Worm (Caenorhabditis elegans): Measurements from ENCODE around the gene mps-1.
A peak's percentile ranks its signal among the peaks of the same experiment; 100 is the strongest.

Gene mps-1

ce11 chrII:6250782-6251461, 43.2 kb downstream of the mps-1 start, which contains the start of gene phb-2 (continued):
- TF ChIP-seq Y53F4B.3 (GFP tag; IDR thresholded peaks at IDR 0.05) (no peak), hmg-20 (GFP tag; IDR thresholded peaks at IDR 0.05) (no peak)

DNA sequence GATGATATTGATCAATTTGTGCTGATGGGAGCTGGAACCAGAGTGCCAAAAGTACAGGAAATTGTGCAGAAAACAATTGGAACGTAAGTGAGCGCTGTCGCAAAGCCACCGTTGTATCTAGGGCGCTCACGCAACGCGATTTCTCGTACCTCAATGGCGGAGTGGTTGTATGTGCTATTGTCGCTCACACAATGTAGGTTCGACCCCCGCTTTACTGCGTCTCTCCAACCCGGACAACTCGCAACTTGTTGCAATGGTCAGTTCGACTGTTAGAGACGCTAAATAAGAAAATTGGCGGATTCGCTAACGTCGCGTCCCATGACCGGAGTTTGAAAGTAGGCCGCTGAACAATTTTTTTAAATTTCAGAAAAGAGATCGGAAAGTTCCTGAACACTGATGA, 45.7 kb downstream of the mps-1 start:
- TF ChIP-seq F55B11.4 (tag; optimal IDR thresholded peaks at IDR 0.05; ENCODE audit: borderline replicate concordance, insufficient read depth) (no peak), B0019.2 (GFP tag; conservative IDR thresholded peaks at IDR 0.05) (peak; percentile 36; the same call in 1 of the 2 replicates), lin-40 (tag; optimal IDR thresholded peaks at IDR 0.05) (no peak), egl-18 (GFP tag; IDR thresholded peaks at IDR 0.05) (no peak), attf-3 (GFP tag; conservative IDR thresholded peaks at IDR 0.05) (no peak), hsf-1 (GFP tag; IDR thresholded peaks at IDR 0.05) (no peak), F37B4.10 (GFP tag; IDR thresholded peaks at IDR 0.05) (no peak), ceh-27 (GFP tag; optimal IDR thresholded peaks at IDR 0.05) (peak; percentile 35), aptf-3 (GFP tag; IDR thresholded peaks at IDR 0.05) (no peak), nfya-1 (tag; optimal IDR thresholded peaks at IDR 0.05; ENCODE audit: borderline replicate concordance, insufficient read depth) (no peak), xnd-1 (tag; optimal IDR thresholded peaks at IDR 0.05) (no peak), egrh-3 (GFP tag; IDR thresholded peaks at IDR 0.05) (peak; percentile 17; the same call in 1 of the 2 replicates), ekl-4 (GFP tag; IDR thresholded peaks at IDR 0.05) (peak; percentile 87), ZK185.1 (tag; optimal IDR thresholded peaks at IDR 0.05; ENCODE audit: poor library complexity, severe bottlenecking) (peak; percentile 76), madf-10 (tag; optimal IDR thresholded peaks at IDR 0.05) (peak; percentile 37), lsy-27 (tag; optimal IDR thresholded peaks at IDR 0.05; ENCODE audit: borderline replicate concordance, insufficient read depth) (no peak), madf-8 (GFP tag; conservative IDR thresholded peaks at IDR 0.05) (0 out of 2 replicates have a peak, but pooled peaks have one; percentile 3), D2030.7 (GFP tag; IDR thresholded peaks at IDR 0.05) (peak; percentile 41; the same call in 1 of the 2 replicates), lin-35 (GFP tag; optimal IDR thresholded peaks at IDR 0.05) (peak in 1 of 3 experiments; percentile 30), mel-28 (tag; optimal IDR thresholded peaks at IDR 0.05; ENCODE audit: borderline replicate concordance) (no peak), Y67H2A.10 (GFP tag; conservative IDR thresholded peaks at IDR 0.05) (no peak), snpc-1.1 (tag; optimal IDR thresholded peaks at IDR 0.05; ENCODE audit: insufficient read depth) (no peak), tbp1 (GFP tag; optimal IDR thresholded peaks at IDR 0.05) (peak; percentile 92), madf-6 (GFP tag; IDR thresholded peaks at IDR 0.05) (peak; percentile 55), madf-3 (GFP tag; IDR thresholded peaks at IDR 0.05) (no peak), somi-1 (GFP tag; optimal IDR thresholded peaks at IDR 0.05) (no peak), rec-8 (tag; optimal IDR thresholded peaks at IDR 0.05) (peak; percentile 47 to 49), gei-17 (GFP tag; optimal IDR thresholded peaks at IDR 0.05) (no peak), nhr-80 (tag; optimal IDR thresholded peaks at IDR 0.05) (peak; percentile 35), B0261.1 (tag; optimal IDR thresholded peaks at IDR 0.05) (peak; percentile 80), F22D6.2 (tag; optimal IDR thresholded peaks at IDR 0.05) (no peak), lin-54 (GFP tag; optimal IDR thresholded peaks at IDR 0.05) (peak; percentile 62), ztf-22 (GFP tag; optimal IDR thresholded peaks at IDR 0.05) (no peak), lsl-1 (GFP tag; optimal IDR thresholded peaks at IDR 0.05) (peak; percentile 43), F57A8.1 (GFP tag; optimal IDR thresholded peaks at IDR 0.05) (no peak), Y95B8A.8 (GFP tag; IDR thresholded peaks at IDR 0.05) (no peak), snpc-3.4 (tag; optimal IDR thresholded peaks at IDR 0.05) (peak; percentile 56), F10E7.11 (tag; optimal IDR thresholded peaks at IDR 0.05) (no peak), mes-4 (tag; optimal IDR thresholded peaks at IDR 0.05) (peak; percentile 69), nfya-2 (GFP tag; IDR thresholded peaks at IDR 0.05) (no peak), hlh-12 (tag; optimal IDR thresholded peaks at IDR 0.05) (no peak), F23B12.7 (tag; optimal IDR thresholded peaks at IDR 0.05; ENCODE audit: insufficient read depth) (peak; percentile 95)

Measured in whole organism, young adult.